Fruit fly (Drosophila melanogaster) whole organism, prepupa: ENCODE results near the gene CG1578.

Experiments used
- Blimp-1 ChIP-seq: fragments of 200-800 bp; sonication (Bioruptor generic); optimal IDR thresholded peaks from 3 replicates; lab custom pipeline; 2017; ENCODE audit warnings: missing biosample characterization, missing genetic modification characterization, mild to moderate bottlenecking, moderate library complexity, missing genetic modification reagents
- CG10631 ChIP-seq: fragments of 200-800 bp; sonication (Bioruptor generic); optimal IDR thresholded peaks from 2 replicates; lab custom pipeline; 2016; ENCODE audit warnings: missing biosample characterization, missing genetic modification characterization
- CG10669 ChIP-seq: fragments of 200-800 bp; sonication (Bioruptor generic); optimal IDR thresholded peaks from 3 replicates; lab custom pipeline; 2018; ENCODE audit warnings: missing biosample characterization, mild to moderate bottlenecking, missing genetic modification characterization, moderate library complexity
- CG11294 ChIP-seq: fragments of 200-800 bp; sonication (Bioruptor generic); IDR thresholded peaks from 2 replicates; pipeline ENCODE4 v1.3.6; 2022; ENCODE audit warnings: missing biosample characterization, missing genetic modification characterization
- CG15336 ChIP-seq: fragments of 200-800 bp; sonication (Bioruptor generic); IDR thresholded peaks from 2 replicates; pipeline ENCODE4 v1.3.6; 2022; ENCODE audit warnings: missing biosample characterization, missing genetic modification characterization
- CG1621 ChIP-seq: fragments of 200-800 bp; sonication (Bioruptor generic); optimal IDR thresholded peaks from 3 replicates; lab custom pipeline; 2018; ENCODE audit warnings: missing biosample characterization, mild to moderate bottlenecking, missing genetic modification characterization
- CG3032 ChIP-seq: fragments of 200-800 bp; optimal IDR thresholded peaks from 2 replicates; lab custom pipeline; 2019; ENCODE audit warnings: missing biosample characterization, mild to moderate bottlenecking, missing genetic modification characterization, moderate library complexity
- CG32006 ChIP-seq: fragments of 200-800 bp; sonication (Bioruptor generic); optimal IDR thresholded peaks from 3 replicates; lab custom pipeline; 2017; ENCODE audit warnings: missing biosample characterization, mild to moderate bottlenecking, missing genetic modification characterization
- CG3919 ChIP-seq: fragments of 200-800 bp; sonication (Bioruptor generic); optimal IDR thresholded peaks from 3 replicates; lab custom pipeline; 2016; ENCODE audit warnings: missing biosample characterization, missing genetic modification characterization
- CG4318 ChIP-seq: fragments of 200-800 bp; sonication (Bioruptor generic); optimal IDR thresholded peaks from 3 replicates; lab custom pipeline; 2017; ENCODE audit warnings: missing biosample characterization, mild to moderate bottlenecking, missing genetic modification characterization
- CG6163 ChIP-seq: fragments of 200-800 bp; sonication (Bioruptor generic); IDR thresholded peaks from 3 replicates; pipeline ENCODE4 v1.3.6; 2022; ENCODE audit warnings: missing biosample characterization, missing genetic modification characterization
- CG6792 ChIP-seq: fragments of 200-800 bp; sonication (Bioruptor generic); optimal IDR thresholded peaks from 3 replicates; lab custom pipeline; 2016; ENCODE audit warnings: missing biosample characterization, missing genetic modification characterization
- CG6854 ChIP-seq: fragments of 200-800 bp; sonication (Bioruptor generic); optimal IDR thresholded peaks from 2 replicates; lab custom pipeline; 2017; ENCODE audit warnings: missing biosample characterization, mild to moderate bottlenecking, missing genetic modification characterization
- CG8319 ChIP-seq: fragments of 200-800 bp; sonication (Bioruptor generic); optimal IDR thresholded peaks from 3 replicates; lab custom pipeline; 2016; ENCODE audit warnings: missing biosample characterization, missing genetic modification characterization
- CG8632 ChIP-seq: fragments of 200-800 bp; sonication (Bioruptor generic); optimal IDR thresholded peaks from 3 replicates; lab custom pipeline; 2016; ENCODE audit warnings: missing biosample characterization, missing genetic modification characterization
- CG9139 ChIP-seq: fragments of 200-800 bp; sonication (Bioruptor generic); optimal IDR thresholded peaks from 3 replicates; lab custom pipeline; 2017; ENCODE audit warnings: missing biosample characterization, mild to moderate bottlenecking, missing genetic modification characterization
- Eip75B ChIP-seq: fragments of 200-800 bp; sonication (Bioruptor generic); optimal IDR thresholded peaks from 3 replicates; lab custom pipeline; 2016; ENCODE audit warnings: missing biosample characterization, missing genetic modification characterization
- Eip78C ChIP-seq: fragments of 200-800 bp; sonication (Bioruptor generic); peaks from one replicate; lab custom pipeline; 2016; ENCODE audit warnings: missing biosample characterization, missing genetic modification characterization
- Ets21C ChIP-seq: fragments of 200-800 bp; sonication (Bioruptor generic); optimal IDR thresholded peaks from 3 replicates; lab custom pipeline; 2016; ENCODE audit warnings: missing biosample characterization, missing genetic modification characterization
- Ets96B ChIP-seq: fragments of 200-800 bp; optimal IDR thresholded peaks from 2 replicates; lab custom pipeline; 2019; ENCODE audit warnings: missing biosample characterization, mild to moderate bottlenecking, missing genetic modification characterization, moderate library complexity
- Gug ChIP-seq: fragments of 200-800 bp; sonication (Bioruptor generic); IDR thresholded peaks from 2 replicates; pipeline ENCODE4 v1.3.6; 2022; ENCODE audit warnings: missing biosample characterization, missing genetic modification characterization
- Hr39 ChIP-seq: fragments of 200-800 bp; sonication (Bioruptor generic); optimal IDR thresholded peaks from 2 replicates; lab custom pipeline; 2016; ENCODE audit warnings: missing biosample characterization, missing genetic modification characterization
- Hr4 ChIP-seq: fragments of 200-800 bp; sonication (Bioruptor generic); optimal IDR thresholded peaks from 3 replicates; lab custom pipeline; 2016; ENCODE audit warnings: missing biosample characterization, missing genetic modification characterization
- Lpt ChIP-seq: fragments of 200-800 bp; sonication (Bioruptor generic); optimal IDR thresholded peaks from 3 replicates; lab custom pipeline; 2016; ENCODE audit warnings: missing biosample characterization, missing genetic modification characterization
- Met ChIP-seq: fragments of 200-800 bp; sonication (Bioruptor generic); optimal IDR thresholded peaks from 3 replicates; lab custom pipeline; 2016; ENCODE audit warnings: missing biosample characterization, missing genetic modification characterization
- Smox ChIP-seq: fragments of 200-800 bp; sonication (Bioruptor generic); optimal IDR thresholded peaks from 3 replicates; lab custom pipeline; 2016; ENCODE audit warnings: missing biosample characterization, missing genetic modification characterization
- Sox102F ChIP-seq: fragments of 200-800 bp; sonication (Bioruptor generic); optimal IDR thresholded peaks from 2 replicates; lab custom pipeline; 2016; ENCODE audit warnings: missing biosample characterization, mild to moderate bottlenecking, missing genetic modification characterization
- Sox14 ChIP-seq: fragments of 200-800 bp; sonication (Bioruptor generic); optimal IDR thresholded peaks from 3 replicates; lab custom pipeline; 2016; ENCODE audit warnings: missing biosample characterization, missing genetic modification characterization
- Sox15 ChIP-seq: fragments of 200-800 bp; sonication (Bioruptor generic); optimal IDR thresholded peaks from 3 replicates; lab custom pipeline; 2016; ENCODE audit warnings: missing biosample characterization, missing genetic modification characterization
- achi ChIP-seq: fragments of 200-800 bp; sonication (Bioruptor generic); optimal IDR thresholded peaks from 3 replicates; lab custom pipeline; 2016; ENCODE audit warnings: missing biosample characterization, missing genetic modification characterization
- cyc ChIP-seq: fragments of 200-800 bp; sonication (Bioruptor generic); optimal IDR thresholded peaks from 3 replicates; lab custom pipeline; 2016; ENCODE audit warnings: missing biosample characterization, missing genetic modification characterization
- dac ChIP-seq: fragments of 200-800 bp; sonication (Bioruptor generic); optimal IDR thresholded peaks from 2 replicates; lab custom pipeline; 2017; ENCODE audit warnings: missing biosample characterization, mild to moderate bottlenecking, missing genetic modification characterization
- dsx ChIP-seq: fragments of 200-800 bp; optimal IDR thresholded peaks from 3 replicates; lab custom pipeline; 2019; ENCODE audit warnings: missing biosample characterization, mild to moderate bottlenecking, missing genetic modification characterization, moderate library complexity; ENCODE audit not compliant: poor library complexity, severe bottlenecking
- eg ChIP-seq: fragments of 200-800 bp; sonication (Bioruptor generic); IDR thresholded peaks from 3 replicates; pipeline ENCODE4 v1.3.6; 2022; ENCODE audit warnings: missing biosample characterization, missing genetic modification characterization
- esn ChIP-seq: fragments of 200-800 bp; sonication (Bioruptor generic); optimal IDR thresholded peaks from 2 replicates; lab custom pipeline; 2016; ENCODE audit warnings: missing biosample characterization, mild to moderate bottlenecking, missing genetic modification characterization, moderate library complexity
- fd59A ChIP-seq: fragments of 200-800 bp; sonication (Bioruptor generic); optimal IDR thresholded peaks from 2 replicates; lab custom pipeline; 2017; ENCODE audit warnings: missing biosample characterization, mild to moderate bottlenecking, missing genetic modification characterization, missing genetic modification reagents
- fd85E ChIP-seq: fragments of 200-800 bp; sonication (Bioruptor generic); optimal IDR thresholded peaks from 3 replicates; lab custom pipeline; 2016; ENCODE audit warnings: missing biosample characterization, missing genetic modification characterization
- lz ChIP-seq: fragments of 200-800 bp; sonication (Bioruptor generic); optimal IDR thresholded peaks from 3 replicates; lab custom pipeline; 2016; ENCODE audit warnings: missing biosample characterization, missing genetic modification characterization
- net ChIP-seq: fragments of 200-800 bp; sonication (Bioruptor generic); optimal IDR thresholded peaks from 3 replicates; lab custom pipeline; 2016; ENCODE audit warnings: missing biosample characterization, missing genetic modification characterization
- pdm3 ChIP-seq: fragments of 200-800 bp; sonication (Bioruptor generic); optimal IDR thresholded peaks from 3 replicates; lab custom pipeline; 2016; ENCODE audit warnings: missing biosample characterization, missing genetic modification characterization
- spab ChIP-seq: fragments of 200-800 bp; sonication (Bioruptor generic); optimal IDR thresholded peaks from 2 replicates; lab custom pipeline; 2017; ENCODE audit warnings: missing biosample characterization, mild to moderate bottlenecking, missing genetic modification characterization, missing genetic modification reagents
- ss ChIP-seq, 2 experiments: fragments of 200-800 bp; sonication (Bioruptor generic); optimal IDR thresholded peaks; 2 replicates in 1 of 2; 3 replicates in 1 of 2; lab custom pipeline; 2017 to 2018; ENCODE audit warnings: mild to moderate bottlenecking in 2 of 2, missing biosample characterization in 2 of 2, missing genetic modification characterization in 2 of 2, moderate library complexity in 1 of 2
- svp ChIP-seq: fragments of 200-800 bp; sonication (Bioruptor generic); peaks from one replicate; lab custom pipeline; 2016; ENCODE audit warnings: missing biosample characterization, missing genetic modification characterization
- topi ChIP-seq: fragments of 200-800 bp; sonication (Bioruptor generic); optimal IDR thresholded peaks from 3 replicates; lab custom pipeline; 2016; ENCODE audit warnings: missing biosample characterization, missing genetic modification characterization
- vri ChIP-seq: fragments of 200-800 bp; sonication (Bioruptor generic); optimal IDR thresholded peaks from 3 replicates; lab custom pipeline; 2016; ENCODE audit warnings: missing biosample characterization, mild to moderate bottlenecking, missing genetic modification characterization

The CG1578 gene

dm6 chrX:11792415-11793328 lies 23.7 kb downstream of the CG1578 start, which contains the start of gene CkIIbeta (continued):
- TF ChIP-seq Smox, result no peak
- TF ChIP-seq Sox102F (GFP tag; lab: Kevin White, UChicago), result peak; percentile 10
- TF ChIP-seq CG3032 (tag; lab: Kevin White, UChicago), result no peak
- TF ChIP-seq Eip75B (GFP tag; lab: Kevin White, UChicago), result no peak
- no peak for TF ChIP-seq eg (GFP tag; lab: Robert Waterston, UW)
- peak; percentile 83 for TF ChIP-seq Eip78C
- no peak for TF ChIP-seq CG8632
- TF ChIP-seq dac (GFP tag; lab: Kevin White, UChicago), result no peak
- TF ChIP-seq CG4318 (GFP tag; lab: Kevin White, UChicago), result no peak
- TF ChIP-seq lz (GFP tag; lab: Kevin White, UChicago), result peak; percentile 23
- TF ChIP-seq, all 60 proteins: peak for 24

dm6 chrX:11788187-11788870 lies 28.0 kb downstream of the CG1578 start:
- TF ChIP-seq spab (peak; percentile 81), Lpt (GFP tag; lab: Kevin White, UChicago) (peak; percentile 77), Hr4 (peak; percentile 85), CG10669 (GFP tag; lab: Kevin White, UChicago) (peak; percentile 85), CG32006 (GFP tag; lab: Kevin White, UChicago) (peak; percentile 94), CG8632 (peak; percentile 79), CG6792 (GFP tag; lab: Kevin White, UChicago) (peak; percentile 83), Sox14 (GFP tag; lab: Kevin White, UChicago) (peak; percentile 88), CG9139 (GFP tag; lab: Kevin White, UChicago) (peak; percentile 52), CG8319 (GFP tag; lab: Kevin White, UChicago) (peak; percentile 65), achi (GFP tag; lab: Kevin White, UChicago) (peak; percentile 83), CG15336 (GFP tag; lab: Robert Waterston, UW) (peak; percentile 89), CG3919 (GFP tag; lab: Kevin White, UChicago) (peak; percentile 86), Ets96B (tag; lab: Kevin White, UChicago) (peak; percentile 84), fd59A (GFP tag; lab: Kevin White, UChicago) (peak; percentile 73), topi (GFP tag; lab: Kevin White, UChicago) (peak; percentile 87), CG6163 (peak; percentile 93), Gug (GFP tag; lab: Robert Waterston, UW) (peak; percentile 81), eg (GFP tag; lab: Robert Waterston, UW) (peak; percentile 93), Blimp-1 (GFP tag; lab: Kevin White, UChicago) (peak; percentile 49), CG11294 (GFP tag; lab: Robert Waterston, UW) (peak; percentile 65), pdm3 (GFP tag; lab: Kevin White, UChicago) (peak; percentile 90), esn (GFP tag; lab: Kevin White, UChicago) (peak; percentile 87), Eip78C (peak; percentile 96), ss (GFP tag; optimal IDR thresholded peaks at IDR 0.05; lab: Kevin White, UChicago) (peak; percentile 67 to 86), dsx (peak; percentile 85), CG6854 (GFP tag; lab: Kevin White, UChicago) (peak; percentile 59), Sox102F (GFP tag; lab: Kevin White, UChicago) (peak; percentile 88), CG10631 (peak; percentile 82), Met (peak; percentile 86), Sox15 (GFP tag; lab: Kevin White, UChicago) (peak; percentile 71), Ets21C (GFP tag; lab: Kevin White, UChicago) (peak; percentile 70), CG3032 (tag; lab: Kevin White, UChicago) (peak; percentile 81), vri (GFP tag; lab: Kevin White, UChicago) (peak; percentile 68), Smox (peak; percentile 85), CG1621 (peak; percentile 89), cyc (GFP tag; lab: Kevin White, UChicago) (peak; percentile 83), svp (GFP tag; lab: Kevin White, UChicago) (peak; percentile 96), fd85E (GFP tag; lab: Kevin White, UChicago) (peak; percentile 55), dac (GFP tag; lab: Kevin White, UChicago) (peak; percentile 85), Hr39 (GFP tag; lab: Kevin White, UChicago) (peak; percentile 82), net (peak; percentile 82), lz (GFP tag; lab: Kevin White, UChicago) (peak; percentile 84)
